Worm (Caenorhabditis elegans) whole organism, L4 larva: ENCODE measurements around the gene mpz-6.
A peak's percentile ranks its signal among the peaks of the same experiment; 100 is the strongest.

Experiments used
- D1046.2 ChIP-seq: fragments of 200-800 bp; sonication (Bioruptor generic); IDR thresholded peaks from 2 replicates; pipeline ENCODE4 v1.3.6; 2022; ENCODE audit warnings: missing genetic modification characterization, missing compliant biosample characterization
- F37D6.2 ChIP-seq: sonication (generic microtip); optimal IDR thresholded peaks from 2 replicates; lab custom pipeline; 2016; ENCODE audit warnings: mild to moderate bottlenecking, missing genetic modification characterization, missing compliant biosample characterization
- F49E8.2 ChIP-seq: sonication (generic microtip); optimal IDR thresholded peaks from 2 replicates; lab custom pipeline; 2016; ENCODE audit warnings: missing compliant biosample characterization, mild to moderate bottlenecking, missing genetic modification characterization, borderline replicate concordance
- Y48G9A.11 ChIP-seq: fragments of 200-800 bp; sonication (Bioruptor generic); IDR thresholded peaks from 2 replicates; pipeline ENCODE4 v1.3.6; 2022; ENCODE audit warnings: missing genetic modification reagents, missing genetic modification characterization, missing compliant biosample characterization
- Y5F2A.4 ChIP-seq: fragments of 200-800 bp; sonication (Bioruptor generic); optimal IDR thresholded peaks from 2 replicates; lab custom pipeline; 2018; ENCODE audit warnings: mild to moderate bottlenecking, missing genetic modification characterization, missing compliant biosample characterization
- ama-1 ChIP-seq: fragments of 150-350 bp; optimal IDR thresholded peaks from 2 replicates; lab custom pipeline; 2014; ENCODE audit warnings: inconsistent platforms, mixed read lengths
- arid-1 ChIP-seq: fragments of 200-800 bp; sonication (Bioruptor generic); conservative IDR thresholded peaks from 2 replicates; pipeline ENCODE4 v1.3.6; 2022; ENCODE audit warnings: missing genetic modification reagents, missing genetic modification characterization, missing compliant biosample characterization
- ceh-20 ChIP-seq: fragments of 200-800 bp; sonication (Bioruptor generic); IDR thresholded peaks from 2 replicates; pipeline ENCODE4 v1.3.6; 2022; ENCODE audit warnings: missing genetic modification reagents, missing genetic modification characterization, missing compliant biosample characterization
- ceh-28 ChIP-seq: fragments of 150-350 bp; optimal IDR thresholded peaks from 2 replicates; lab custom pipeline; 2014; ENCODE audit warnings: missing biosample characterization, missing genetic modification reagents, missing genetic modification characterization
- ceh-32 ChIP-seq: sonication (generic microtip); optimal IDR thresholded peaks from 2 replicates; lab custom pipeline; 2016; ENCODE audit warnings: mild to moderate bottlenecking, missing genetic modification characterization, missing compliant biosample characterization; ENCODE audit not compliant: poor library complexity
- ceh-82 ChIP-seq: sonication (generic microtip); optimal IDR thresholded peaks from 2 replicates; lab custom pipeline; 2017; ENCODE audit warnings: missing biosample characterization, missing genetic modification characterization
- cey-2 ChIP-seq: sonication (generic microtip); optimal IDR thresholded peaks from 3 replicates; lab custom pipeline; 2017; ENCODE audit warnings: missing genetic modification characterization, mild to moderate bottlenecking, missing compliant biosample characterization, antibody characterized with exemption, borderline replicate concordance; ENCODE audit not compliant: insufficient read depth
- ctbp-1 ChIP-seq: fragments of 200-800 bp; sonication (Bioruptor generic); IDR thresholded peaks from 2 replicates; pipeline ENCODE4 v1.3.6; 2022; ENCODE audit warnings: missing genetic modification reagents, missing genetic modification characterization, missing compliant biosample characterization
- daf-16 ChIP-seq, 3 experiments: sonication (generic microtip); optimal IDR thresholded peaks; 2 replicates each; lab custom pipeline; 2016 to 2017; ENCODE audit warnings: missing genetic modification characterization in 3 of 3, missing genetic modification reagents in 3 of 3, mild to moderate bottlenecking in 2 of 3, missing compliant biosample characterization in 2 of 3, missing biosample characterization in 1 of 3, moderate library complexity in 1 of 3
- daf-8 ChIP-seq: fragments of 200-800 bp; sonication (Bioruptor generic); IDR thresholded peaks from 2 replicates; pipeline ENCODE4 v1.3.6; 2022; ENCODE audit warnings: missing genetic modification characterization, missing compliant biosample characterization
- dmd-6 ChIP-seq: fragments of 200-800 bp; sonication (Bioruptor generic); IDR thresholded peaks from 2 replicates; pipeline ENCODE4 v1.3.6; 2022; ENCODE audit warnings: missing genetic modification reagents, missing genetic modification characterization, missing compliant biosample characterization
- dmd-9 ChIP-seq: fragments of 200-800 bp; sonication (Bioruptor generic); IDR thresholded peaks from 2 replicates; pipeline ENCODE4 v1.3.6; 2022; ENCODE audit warnings: missing genetic modification reagents, missing genetic modification characterization, missing compliant biosample characterization
- dpl-1 ChIP-seq: fragments of 150-350 bp; optimal IDR thresholded peaks from 2 replicates; lab custom pipeline; 2014; ENCODE audit warnings: missing biosample characterization, missing genetic modification reagents, missing genetic modification characterization
- duxl-1 ChIP-seq: sonication (generic microtip); optimal IDR thresholded peaks from 2 replicates; lab custom pipeline; 2016; ENCODE audit warnings: mild to moderate bottlenecking, missing genetic modification characterization, moderate library complexity, missing compliant biosample characterization; ENCODE audit not compliant: poor library complexity
- egl-27 ChIP-seq: sonication (generic microtip); optimal IDR thresholded peaks from 3 replicates; lab custom pipeline; 2017; ENCODE audit warnings: missing biosample characterization, missing genetic modification reagents, missing genetic modification characterization
- fos-1 ChIP-seq: fragments of 150-350 bp; optimal IDR thresholded peaks from 2 replicates; lab custom pipeline; 2014; ENCODE audit warnings: missing biosample characterization, missing genetic modification characterization
- hif-1 ChIP-seq, 2 experiments: sonication (generic microtip); optimal IDR thresholded peaks; 2 replicates each; lab custom pipeline; 2016 to 2017; ENCODE audit warnings: missing compliant biosample characterization in 2 of 2, missing genetic modification characterization in 2 of 2, missing genetic modification reagents in 2 of 2, missing genotype in 2 of 2, mild to moderate bottlenecking in 1 of 2
- hmg-1.1 ChIP-seq: fragments of 200-800 bp; sonication (Bioruptor generic); IDR thresholded peaks from 2 replicates; pipeline ENCODE4 v1.3.6; 2022; ENCODE audit warnings: missing genetic modification reagents, missing genetic modification characterization, missing compliant biosample characterization
- lin-39 ChIP-seq: fragments of 150-350 bp; optimal IDR thresholded peaks from 2 replicates; lab custom pipeline; 2014; ENCODE audit warnings: missing biosample characterization, missing genetic modification reagents, missing genetic modification characterization
- madf-5 ChIP-seq, 2 experiments: fragments of 200-800 bp; sonication (Bioruptor generic); IDR thresholded peaks; 2 replicates each; pipeline ENCODE4 v1.3.6; 2022; ENCODE audit warnings: missing compliant biosample characterization in 2 of 2, missing genetic modification characterization in 2 of 2
- mxl-2 ChIP-seq: fragments of 200-800 bp; sonication (Bioruptor generic); conservative IDR thresholded peaks from 2 replicates; pipeline ENCODE4 v1.3.6; 2022; ENCODE audit warnings: missing genetic modification reagents, missing genetic modification characterization, missing compliant biosample characterization
- nhr-25 ChIP-seq: sonication (generic microtip); optimal IDR thresholded peaks from 2 replicates; lab custom pipeline; 2017; ENCODE audit warnings: missing genetic modification characterization, mild to moderate bottlenecking, missing compliant biosample characterization, antibody characterized with exemption, moderate library complexity, borderline replicate concordance; ENCODE audit not compliant: insufficient read depth
- nhr-41 ChIP-seq: fragments of 200-800 bp; sonication (Bioruptor generic); IDR thresholded peaks from 2 replicates; pipeline ENCODE4 v1.3.6; 2022; ENCODE audit warnings: missing genetic modification reagents, missing genetic modification characterization, missing compliant biosample characterization
- nhr-42 ChIP-seq: fragments of 200-800 bp; sonication (Bioruptor generic); IDR thresholded peaks from 2 replicates; pipeline ENCODE4 v1.3.6; 2022; ENCODE audit warnings: missing genetic modification characterization, missing compliant biosample characterization
- nhr-6 ChIP-seq: fragments of 150-350 bp; optimal IDR thresholded peaks from 2 replicates; lab custom pipeline; 2014; ENCODE audit warnings: missing biosample characterization, missing genetic modification characterization
- nhr-77 ChIP-seq: fragments of 150-350 bp; optimal IDR thresholded peaks from 2 replicates; lab custom pipeline; 2014; ENCODE audit warnings: missing biosample characterization, missing genetic modification characterization
- pha-4 ChIP-seq, 2 experiments: fragments of 150-350 bp in 1 of 2; fragments of 200-800 bp in 1 of 2; sonication (Bioruptor generic) in 1 of 2; IDR thresholded peaks in 1 of 2; optimal IDR thresholded peaks in 1 of 2; 2 replicates each; pipeline versions ENCODE4 v1.3.6 to Lab custom; 2014 to 2022; ENCODE audit warnings: missing genetic modification characterization in 2 of 2, missing genetic modification reagents in 2 of 2, missing biosample characterization in 1 of 2, missing compliant biosample characterization in 1 of 2
- pqm-1 ChIP-seq: sonication (generic microtip); optimal IDR thresholded peaks from 2 replicates; lab custom pipeline; 2017; ENCODE audit warnings: missing biosample characterization, missing genetic modification characterization
- rbr-2 ChIP-seq: sonication (generic microtip); optimal IDR thresholded peaks from 2 replicates; lab custom pipeline; 2016; ENCODE audit warnings: missing genotype, missing genetic modification characterization, missing compliant biosample characterization
- skn-1 ChIP-seq: fragments of 150-350 bp; optimal IDR thresholded peaks from 2 replicates; lab custom pipeline; 2014; ENCODE audit warnings: missing biosample characterization, missing genetic modification characterization
- spr-3 ChIP-seq: fragments of 200-800 bp; sonication (Bioruptor generic); optimal IDR thresholded peaks from 2 replicates; lab custom pipeline; 2018; ENCODE audit warnings: mild to moderate bottlenecking, missing genetic modification characterization, missing compliant biosample characterization
- unc-130 ChIP-seq: sonication (generic microtip); optimal IDR thresholded peaks from 2 replicates; lab custom pipeline; 2016; ENCODE audit warnings: missing genetic modification reagents, missing genetic modification characterization, missing compliant biosample characterization
- unc-39 ChIP-seq: sonication (generic microtip); optimal IDR thresholded peaks from 2 replicates; lab custom pipeline; 2017; ENCODE audit warnings: missing biosample characterization, missing genetic modification characterization
- unc-62 ChIP-seq, 3 experiments: fragments of 150-350 bp in 1 of 3; sonication (generic microtip); optimal IDR thresholded peaks in 2 of 3; peaks in 1 of 3; 1 replicate in 1 of 3; 2 replicates in 2 of 3; lab custom pipeline; 2014 to 2017; ENCODE audit warnings: missing biosample characterization in 3 of 3, missing genetic modification characterization in 3 of 3, missing genetic modification reagents in 3 of 3, missing genotype in 1 of 3
- zag-1 ChIP-seq: fragments of 150-350 bp; optimal IDR thresholded peaks from 2 replicates; lab custom pipeline; 2014; ENCODE audit warnings: missing biosample characterization, missing genetic modification characterization
- zfp-3 ChIP-seq: fragments of 200-800 bp; sonication (Bioruptor generic); conservative IDR thresholded peaks from 2 replicates; pipeline ENCODE4 v1.3.6; 2022; ENCODE audit warnings: missing genetic modification reagents, missing genetic modification characterization, missing compliant biosample characterization
- zip-2 ChIP-seq: fragments of 150-350 bp; optimal IDR thresholded peaks from 2 replicates; lab custom pipeline; 2014; ENCODE audit warnings: missing biosample characterization, missing genetic modification characterization

The mpz-6 gene

ce11 chrII:9369394-9369793 lies 37.5 kb downstream of the mpz-6 start:
- TF ChIP-seq daf-16 (GFP tag; optimal IDR thresholded peaks at IDR 0.05; lab: Kevin White, UChicago) (no peak), daf-16 (tag; optimal IDR thresholded peaks at IDR 0.05; lab: Kevin White, UChicago) (no peak), ceh-28 (tag; lab: Kevin White, UChicago) (peak; percentile 56)
- TF ChIP-seq, all 104 proteins: peak for 1

- TF ChIP-seq unc-62 (GFP tag; optimal IDR thresholded peaks at IDR 0.05 in 1 of 2; lab: Kevin White, UChicago) (peak in 1 of 2 experiments; percentile 72), unc-62 (tag; optimal IDR thresholded peaks at IDR 0.05; lab: Kevin White, UChicago) (no peak), nhr-41 (no peak), D1046.2 (no peak)
Measured at ce11 chrII:9362249-9362648, 44.7 kb downstream of the mpz-6 start.

ce11 chrII:9358230-9358629 lies 48.7 kb downstream of the mpz-6 start, which contains the start of gene mel-11:
mel-11 (plus strand) TSS chrII:9358530.
- TF ChIP-seq mxl-2 (GFP tag; lab: Robert Waterston, UW) (no peak), hmg-1.1 (GFP tag; lab: Robert Waterston, UW) (no peak), zip-2 (tag; lab: Kevin White, UChicago) (no peak), duxl-1 (tag; lab: Kevin White, UChicago) (no peak), ama-1 (lab: Kevin White, UChicago) (no peak), nhr-25 (tag; lab: Kevin White, UChicago) (no peak), zag-1 (tag; lab: Kevin White, UChicago) (no peak), cey-2 (tag; lab: Kevin White, UChicago) (no peak), Y5F2A.4 (GFP tag; lab: Kevin White, UChicago) (no peak), daf-16 (GFP tag; optimal IDR thresholded peaks at IDR 0.05; lab: Kevin White, UChicago) (no peak), daf-16 (tag; optimal IDR thresholded peaks at IDR 0.05; lab: Kevin White, UChicago) (no peak), Y48G9A.11 (GFP tag; lab: Robert Waterston, UW) (no peak), ceh-32 (no peak), F49E8.2 (no peak), zfp-3 (GFP tag; lab: Robert Waterston, UW) (no peak), ceh-28 (tag; lab: Kevin White, UChicago) (no peak), nhr-42 (GFP tag; lab: Robert Waterston, UW) (no peak), pha-4 (GFP tag; IDR thresholded peaks at IDR 0.05; lab: Robert Waterston, UW) (no peak), pha-4 (tag; optimal IDR thresholded peaks at IDR 0.05; lab: Kevin White, UChicago) (no peak), fos-1 (tag; lab: Kevin White, UChicago) (no peak)

- TF ChIP-seq nhr-77 (tag; lab: Kevin White, UChicago) (no peak), madf-5 (GFP tag; IDR thresholded peaks at IDR 0.05; lab: Robert Waterston, UW) (no peak), dpl-1 (GFP tag; lab: Kevin White, UChicago) (peak; percentile 19), ctbp-1 (GFP tag; lab: Robert Waterston, UW) (no peak), Y5F2A.4 (GFP tag; lab: Kevin White, UChicago) (no peak), daf-8 (GFP tag; lab: Robert Waterston, UW) (no peak), pqm-1 (tag; lab: Kevin White, UChicago) (no peak), ceh-20 (no peak), rbr-2 (tag; lab: Kevin White, UChicago) (no peak), hmg-1.1 (GFP tag; lab: Robert Waterston, UW) (peak; percentile 78), Y48G9A.11 (GFP tag; lab: Robert Waterston, UW) (no peak), dmd-9 (GFP tag; lab: Robert Waterston, UW) (no peak), lin-39 (tag; lab: Kevin White, UChicago) (no peak), hif-1 (tag; optimal IDR thresholded peaks at IDR 0.05; lab: Kevin White, UChicago) (peak in 1 of 2 experiments; percentile 56), arid-1 (GFP tag; lab: Robert Waterston, UW) (no peak), duxl-1 (tag; lab: Kevin White, UChicago) (no peak), egl-27 (tag; lab: Kevin White, UChicago) (no peak), nhr-6 (tag; lab: Kevin White, UChicago) (no peak), unc-39 (tag; lab: Kevin White, UChicago) (no peak), unc-130 (GFP tag; lab: Kevin White, UChicago) (no peak), F37D6.2 (no peak), ama-1 (lab: Kevin White, UChicago) (no peak), skn-1 (tag; lab: Kevin White, UChicago) (no peak), spr-3 (GFP tag; lab: Kevin White, UChicago) (no peak), dmd-6 (GFP tag; lab: Robert Waterston, UW) (peak; percentile 28; the same call in 1 of the 2 replicates), zfp-3 (GFP tag; lab: Robert Waterston, UW) (no peak), nhr-41 (no peak), ceh-82 (tag; lab: Kevin White, UChicago) (no peak)
Measured at ce11 chrII:9356723-9357122, 50.2 kb downstream of the mpz-6 start.
